Fruit fly (Drosophila melanogaster) whole organism, embryonic: ENCODE data around the gene Bsg.

Experiments used
- Bgb ChIP-seq: fragments of 200-800 bp; sonication (Bioruptor generic); IDR thresholded peaks from 2 replicates; pipeline ENCODE4 v1.3.6; 2022; ENCODE audit warnings: missing biosample characterization, missing genetic modification characterization; ENCODE audit not compliant: partially characterized antibody
- CG10209 ChIP-seq: fragments of 200-800 bp; sonication (Bioruptor generic); optimal IDR thresholded peaks from 3 replicates; lab custom pipeline; 2017; ENCODE audit warnings: missing biosample characterization, mild to moderate bottlenecking, missing genetic modification characterization, missing genetic modification reagents
- CG10543 ChIP-seq: fragments of 200-800 bp; sonication (Bioruptor generic); optimal IDR thresholded peaks from 3 replicates; lab custom pipeline; 2017; ENCODE audit warnings: missing biosample characterization, mild to moderate bottlenecking, missing genetic modification characterization, moderate library complexity
- CG11093 ChIP-seq: fragments of 200-800 bp; sonication (Bioruptor generic); IDR thresholded peaks from 3 replicates; pipeline ENCODE4 v1.3.6; 2022; ENCODE audit warnings: missing biosample characterization, missing genetic modification characterization
- CG12744 ChIP-seq: fragments of 200-800 bp; sonication (Bioruptor generic); optimal IDR thresholded peaks from 2 replicates; lab custom pipeline; 2016; ENCODE audit warnings: missing biosample characterization, missing genetic modification characterization
- CG13123 ChIP-seq: fragments of 200-800 bp; sonication (Bioruptor generic); optimal IDR thresholded peaks from 2 replicates; lab custom pipeline; 2016; ENCODE audit warnings: missing biosample characterization, missing genetic modification characterization
- CG13894 ChIP-seq: fragments of 200-800 bp; sonication (Bioruptor generic); optimal IDR thresholded peaks from 3 replicates; lab custom pipeline; 2018; ENCODE audit warnings: missing biosample characterization, mild to moderate bottlenecking, missing genetic modification characterization, moderate library complexity
- CG17361 ChIP-seq: fragments of 200-800 bp; sonication (Bioruptor generic); IDR thresholded peaks from 3 replicates; pipeline ENCODE4 v1.3.6; 2022; ENCODE audit warnings: missing biosample characterization, missing genetic modification characterization
- CG17912 ChIP-seq: fragments of 200-800 bp; sonication (Bioruptor generic); optimal IDR thresholded peaks from 2 replicates; lab custom pipeline; 2018; ENCODE audit warnings: missing biosample characterization, mild to moderate bottlenecking, missing genetic modification characterization
- CG1792 ChIP-seq: fragments of 200-800 bp; sonication (Bioruptor generic); optimal IDR thresholded peaks from 2 replicates; lab custom pipeline; 2016; ENCODE audit warnings: missing biosample characterization, missing genetic modification characterization
- CG42726 ChIP-seq: fragments of 200-800 bp; sonication (Bioruptor generic); IDR thresholded peaks from 2 replicates; pipeline ENCODE4 v1.3.6; 2022; ENCODE audit warnings: missing biosample characterization, missing genetic modification characterization; ENCODE audit not compliant: partially characterized antibody
- CG6175 ChIP-seq: fragments of 200-800 bp; sonication (Bioruptor generic); IDR thresholded peaks from 3 replicates; pipeline ENCODE4 v1.3.6; 2022; ENCODE audit warnings: missing biosample characterization, missing genetic modification characterization
- CG7745 ChIP-seq: fragments of 200-800 bp; sonication (Bioruptor generic); optimal IDR thresholded peaks from 2 replicates; lab custom pipeline; 2018; ENCODE audit warnings: missing biosample characterization, mild to moderate bottlenecking, missing genetic modification characterization, moderate library complexity
- CG7839 ChIP-seq: fragments of 200-800 bp; sonication (Bioruptor generic); optimal IDR thresholded peaks from 3 replicates; lab custom pipeline; 2018; ENCODE audit warnings: missing biosample characterization, mild to moderate bottlenecking, missing genetic modification characterization, moderate library complexity
- CG8359 ChIP-seq: fragments of 200-800 bp; sonication (Bioruptor generic); optimal IDR thresholded peaks from 2 replicates; lab custom pipeline; 2017; ENCODE audit warnings: missing biosample characterization, mild to moderate bottlenecking, missing genetic modification characterization, borderline replicate concordance
- D19B ChIP-seq: fragments of 200-800 bp; sonication (Bioruptor generic); optimal IDR thresholded peaks from 2 replicates; lab custom pipeline; 2017; ENCODE audit warnings: missing biosample characterization, mild to moderate bottlenecking, missing genetic modification characterization
- Deaf1 ChIP-seq: fragments of 200-800 bp; optimal IDR thresholded peaks from 3 replicates; lab custom pipeline; 2019; ENCODE audit warnings: missing biosample characterization, mild to moderate bottlenecking, missing genetic modification characterization, moderate library complexity
- Doc3 ChIP-seq: fragments of 200-800 bp; sonication (Bioruptor generic); IDR thresholded peaks from 3 replicates; pipeline ENCODE4 v1.3.6; 2022; ENCODE audit warnings: missing biosample characterization, missing genetic modification characterization; ENCODE audit not compliant: partially characterized antibody
- Dp ChIP-seq: fragments of 200-800 bp; sonication (Bioruptor generic); optimal IDR thresholded peaks from 2 replicates; lab custom pipeline; 2018; ENCODE audit warnings: missing biosample characterization, mild to moderate bottlenecking, missing genetic modification characterization, moderate library complexity
- E2f1 ChIP-seq: fragments of 200-800 bp; sonication (Bioruptor generic); IDR thresholded peaks from 2 replicates; pipeline ENCODE4 v1.3.6; 2022; ENCODE audit warnings: missing biosample characterization, missing genetic modification characterization
- Elba2 ChIP-seq: fragments of 200-800 bp; sonication (Bioruptor generic); optimal IDR thresholded peaks from 3 replicates; lab custom pipeline; 2016; ENCODE audit warnings: missing biosample characterization, missing genetic modification characterization
- Hey ChIP-seq: fragments of 200-800 bp; sonication (Bioruptor generic); optimal IDR thresholded peaks from 3 replicates; lab custom pipeline; 2018; ENCODE audit warnings: missing biosample characterization, mild to moderate bottlenecking, missing genetic modification characterization
- Lhr ChIP-seq: fragments of 200-800 bp; sonication (Bioruptor generic); optimal IDR thresholded peaks from 3 replicates; lab custom pipeline; 2017; ENCODE audit warnings: mild to moderate bottlenecking, missing biosample characterization, missing genetic modification reagents, missing genetic modification characterization
- Meics ChIP-seq: fragments of 200-800 bp; sonication (Bioruptor generic); optimal IDR thresholded peaks from 2 replicates; lab custom pipeline; 2017; ENCODE audit warnings: missing biosample characterization, mild to moderate bottlenecking, missing genetic modification characterization
- Opbp ChIP-seq: fragments of 200-800 bp; sonication (Bioruptor generic); IDR thresholded peaks from 3 replicates; pipeline ENCODE4 v1.3.6; 2022; ENCODE audit warnings: missing biosample characterization, missing genetic modification characterization; ENCODE audit not compliant: partially characterized antibody
- PHDP ChIP-seq: fragments of 200-800 bp; sonication (Bioruptor generic); optimal IDR thresholded peaks from 3 replicates; lab custom pipeline; 2018; ENCODE audit warnings: missing biosample characterization, mild to moderate bottlenecking, missing genetic modification characterization, moderate library complexity
- Sry-β ChIP-seq: fragments of 200-800 bp; sonication (Bioruptor generic); optimal IDR thresholded peaks from 2 replicates; lab custom pipeline; 2018; ENCODE audit warnings: missing biosample characterization, mild to moderate bottlenecking, missing genetic modification characterization, moderate library complexity
- bcd ChIP-seq: fragments of 200-800 bp; sonication (Bioruptor generic); optimal IDR thresholded peaks from 2 replicates; lab custom pipeline; 2017; ENCODE audit warnings: missing biosample characterization, mild to moderate bottlenecking, missing genetic modification characterization
- cad ChIP-seq: fragments of >200 bp; optimal IDR thresholded peaks from 2 replicates; lab custom pipeline; 2017; ENCODE audit warnings: missing biosample characterization, missing genetic modification characterization
- disco-r ChIP-seq: fragments of 200-800 bp; sonication (Bioruptor generic); optimal IDR thresholded peaks from 2 replicates; lab custom pipeline; 2016; ENCODE audit warnings: missing biosample characterization, missing genetic modification characterization
- en ChIP-seq: fragments of 200-800 bp; sonication (Bioruptor generic); optimal IDR thresholded peaks from 2 replicates; lab custom pipeline; 2016; ENCODE audit warnings: missing biosample characterization, missing genetic modification characterization
- ewg ChIP-seq: fragments of 200-800 bp; sonication (Bioruptor generic); optimal IDR thresholded peaks from 3 replicates; lab custom pipeline; 2017; ENCODE audit warnings: mild to moderate bottlenecking, missing biosample characterization, missing genetic modification reagents, missing genetic modification characterization
- ftz-f1 ChIP-seq: fragments of 200-800 bp; sonication (Bioruptor generic); optimal IDR thresholded peaks from 2 replicates; lab custom pipeline; 2016; ENCODE audit warnings: missing biosample characterization, missing genetic modification characterization
- grn ChIP-seq: fragments of 200-800 bp; sonication (Bioruptor generic); optimal IDR thresholded peaks from 3 replicates; lab custom pipeline; 2017; ENCODE audit warnings: missing biosample characterization, missing genetic modification characterization
- kay ChIP-seq: fragments of 200-800 bp; sonication (Bioruptor generic); optimal IDR thresholded peaks from 2 replicates; lab custom pipeline; 2016; ENCODE audit warnings: missing biosample characterization, missing genetic modification characterization
- kni ChIP-seq: fragments of 200-800 bp; sonication (Bioruptor generic); optimal IDR thresholded peaks from 3 replicates; lab custom pipeline; 2017; ENCODE audit warnings: mild to moderate bottlenecking, missing biosample characterization, missing genetic modification reagents, missing genetic modification characterization
- lilli ChIP-seq: fragments of 200-800 bp; sonication (Bioruptor generic); optimal IDR thresholded peaks from 3 replicates; lab custom pipeline; 2016; ENCODE audit warnings: missing biosample characterization, missing genetic modification characterization
- luna ChIP-seq: fragments of 200-800 bp; sonication (Bioruptor generic); optimal IDR thresholded peaks from 2 replicates; lab custom pipeline; 2016; ENCODE audit warnings: missing biosample characterization, missing genetic modification characterization
- mld ChIP-seq: fragments of 200-800 bp; sonication (Bioruptor generic); IDR thresholded peaks from 3 replicates; pipeline ENCODE4 v1.3.6; 2022; ENCODE audit warnings: missing biosample characterization, missing genetic modification characterization; ENCODE audit not compliant: partially characterized antibody
- nmo ChIP-seq: fragments of 200-800 bp; sonication (Bioruptor generic); optimal IDR thresholded peaks from 2 replicates; lab custom pipeline; 2018; ENCODE audit warnings: missing biosample characterization, mild to moderate bottlenecking, missing genetic modification characterization, moderate library complexity
- p53 ChIP-seq: fragments of 200-800 bp; sonication (Bioruptor generic); optimal IDR thresholded peaks from 2 replicates; lab custom pipeline; 2016; ENCODE audit warnings: missing biosample characterization, missing genetic modification characterization
- sim ChIP-seq: fragments of 200-800 bp; sonication (Bioruptor generic); IDR thresholded peaks from 2 replicates; pipeline ENCODE4 v1.3.6; 2022; ENCODE audit warnings: missing biosample characterization, missing genetic modification characterization
- stwl ChIP-seq: fragments of 200-800 bp; sonication (Bioruptor generic); optimal IDR thresholded peaks from 3 replicates; lab custom pipeline; 2018; ENCODE audit warnings: missing biosample characterization, mild to moderate bottlenecking, missing genetic modification characterization, moderate library complexity
- tap ChIP-seq: fragments of 200-800 bp; optimal IDR thresholded peaks from 3 replicates; lab custom pipeline; 2019; ENCODE audit warnings: missing biosample characterization, mild to moderate bottlenecking, missing genetic modification characterization, moderate library complexity
- trem ChIP-seq: fragments of 200-800 bp; optimal IDR thresholded peaks from 3 replicates; lab custom pipeline; 2019; ENCODE audit warnings: missing biosample characterization, mild to moderate bottlenecking, missing genetic modification characterization, moderate library complexity
- unc-4 ChIP-seq: fragments of 200-800 bp; sonication (Bioruptor generic); IDR thresholded peaks from 2 replicates; pipeline ENCODE4 v1.3.6; 2022; ENCODE audit warnings: missing biosample characterization, missing genetic modification characterization; ENCODE audit not compliant: partially characterized antibody
- zen2 ChIP-seq: fragments of 200-800 bp; sonication (Bioruptor generic); IDR thresholded peaks from 3 replicates; pipeline ENCODE4 v1.3.6; 2022; ENCODE audit warnings: missing biosample characterization, missing genetic modification characterization; ENCODE audit not compliant: partially characterized antibody
- zfh1 ChIP-seq: fragments of 200-800 bp; sonication (Bioruptor generic); IDR thresholded peaks from 3 replicates; pipeline ENCODE4 v1.3.6; 2022; ENCODE audit warnings: missing biosample characterization, missing genetic modification characterization

Gene Bsg

DNA sequence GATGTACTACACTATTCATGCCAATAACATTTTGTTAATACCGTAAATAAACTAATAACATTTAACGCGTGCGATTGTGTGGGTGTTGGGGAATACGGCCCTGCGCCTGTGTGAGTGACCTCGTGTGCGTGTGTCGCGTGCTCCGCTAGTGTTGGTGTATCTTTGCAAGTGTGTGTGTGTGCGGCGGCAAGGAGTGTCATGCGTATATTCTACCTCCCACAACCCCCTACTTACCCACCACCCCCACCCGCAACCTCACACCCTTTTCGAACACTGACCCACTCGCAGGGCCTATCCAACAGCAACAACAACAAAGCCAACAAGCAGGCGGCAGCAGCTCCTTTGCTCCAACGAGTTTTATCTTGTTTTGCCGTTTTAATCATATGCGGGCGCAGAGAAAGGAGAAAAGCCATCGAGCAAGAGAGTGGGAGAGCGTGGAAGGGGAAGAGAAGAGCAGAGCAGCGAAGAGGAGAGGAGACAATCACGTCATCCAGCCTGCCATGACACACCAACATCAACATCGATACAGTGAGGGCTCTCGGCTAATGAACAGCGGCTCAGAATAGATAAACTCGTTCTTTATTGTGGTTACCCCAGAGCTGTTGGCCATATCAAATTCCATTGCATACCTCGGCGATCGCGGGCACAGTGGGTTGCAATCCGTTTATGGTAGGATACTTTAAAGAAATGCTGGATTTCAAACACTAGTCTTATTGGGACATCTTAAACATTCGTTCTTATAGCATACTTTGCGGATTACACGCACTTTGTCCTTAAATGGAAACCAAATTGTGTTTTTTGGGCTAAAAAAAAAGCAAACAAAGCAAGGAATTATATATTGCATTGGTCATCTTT, 1.4 kb downstream of the Bsg start (continued):
- 0 out of 2 replicates have a peak, but pooled peaks have one; percentile 13 for TF ChIP-seq unc-4
- TF ChIP-seq trem = no peak
- no peak for TF ChIP-seq CG1792
- no peak for TF ChIP-seq tap (tag; lab: Kevin White, UChicago)
- TF ChIP-seq Opbp (GFP tag; lab: Robert Waterston, UW) = no peak
- no peak for TF ChIP-seq mld (GFP tag; lab: Robert Waterston, UW)
- peak; percentile 30 for TF ChIP-seq CG7745
- peak; percentile 75 for TF ChIP-seq grn (GFP tag; lab: Kevin White, UChicago)
- no peak for TF ChIP-seq luna (GFP tag; lab: Kevin White, UChicago)
- TF ChIP-seq cad (GFP tag; lab: Kevin White, UChicago) = no peak
- no peak for TF ChIP-seq p53 (GFP tag; lab: Kevin White, UChicago)
- no peak for TF ChIP-seq zfh1 (GFP tag; lab: Robert Waterston, UW)
- TF ChIP-seq Doc3 (GFP tag; lab: Robert Waterston, UW) = no peak
- TF ChIP-seq Deaf1 = no peak
- TF ChIP-seq stwl = no peak
- TF ChIP-seq Lhr (GFP tag; lab: Kevin White, UChicago) = no peak
- no peak for TF ChIP-seq disco-r (GFP tag; lab: Kevin White, UChicago)
- no peak for TF ChIP-seq Sry-β (GFP tag; lab: Kevin White, UChicago)
- no peak for TF ChIP-seq en
- TF ChIP-seq CG17912 (GFP tag; lab: Kevin White, UChicago) = no peak
- peak; percentile 76 for TF ChIP-seq ewg (GFP tag; lab: Kevin White, UChicago)
- no peak for TF ChIP-seq Hey (tag; lab: Kevin White, UChicago)
- TF ChIP-seq CG11093 = no peak
- TF ChIP-seq Bgb (GFP tag; lab: Robert Waterston, UW) = no peak
- TF ChIP-seq CG6175 (GFP tag; lab: Robert Waterston, UW) = 0 out of 3 replicates have a peak, but pooled peaks have one; percentile 34
- no peak for TF ChIP-seq Dp (GFP tag; lab: Kevin White, UChicago)
- peak; percentile 57 for TF ChIP-seq kni
- peak; percentile 23 for TF ChIP-seq Meics
- TF ChIP-seq zen2 = no peak
- TF ChIP-seq CG12744 (GFP tag; lab: Kevin White, UChicago) = peak; percentile 23
- peak; percentile 59 for TF ChIP-seq CG13894 (tag; lab: Kevin White, UChicago)
- no peak for TF ChIP-seq bcd
- no peak for TF ChIP-seq CG8359
- TF ChIP-seq CG42726 (GFP tag; lab: Robert Waterston, UW) = no peak
- TF ChIP-seq CG7839 (tag; lab: Kevin White, UChicago) = no peak
- no peak for TF ChIP-seq lilli (GFP tag; lab: Kevin White, UChicago)
- TF ChIP-seq ftz-f1 (GFP tag; lab: Kevin White, UChicago) = no peak
- TF ChIP-seq CG10543 (GFP tag; lab: Kevin White, UChicago) = no peak
- 0 out of 3 replicates have a peak, but pooled peaks have one; percentile 27 for TF ChIP-seq CG17361 (GFP tag; lab: Robert Waterston, UW)
- TF ChIP-seq E2f1 (GFP tag; lab: Robert Waterston, UW) = no peak
- peak; percentile 11 for TF ChIP-seq kay (GFP tag; lab: Kevin White, UChicago)
- TF ChIP-seq D19B (GFP tag; lab: Kevin White, UChicago) = peak; percentile 19
- no peak for TF ChIP-seq sim (GFP tag; lab: Robert Waterston, UW)
- no peak for TF ChIP-seq nmo (GFP tag; lab: Kevin White, UChicago)
- TF ChIP-seq PHDP = no peak
- no peak for TF ChIP-seq CG10209
- no peak for TF ChIP-seq CG13123 (GFP tag; lab: Kevin White, UChicago)
- peak; percentile 81 for TF ChIP-seq Elba2 (GFP tag; lab: Kevin White, UChicago)
